Worm (Caenorhabditis elegans): ENCODE measurements around the gene ZK512.7.

- TF ChIP-seq unc-39 (tag; optimal IDR thresholded peaks at IDR 0.05) (no peak), nhr-237 (tag; optimal IDR thresholded peaks at IDR 0.05) (no peak), ztf-11 (tag; optimal IDR thresholded peaks at IDR 0.05) (no peak), mep-1 (tag; optimal IDR thresholded peaks at IDR 0.05) (no peak), lin-32 (GFP tag; optimal IDR thresholded peaks at IDR 0.05) (no peak), hlh-1 (tag; optimal IDR thresholded peaks at IDR 0.05) (no peak), elt-3 (tag; optimal IDR thresholded peaks at IDR 0.05) (no peak), elt-1 (tag; optimal IDR thresholded peaks at IDR 0.05; ENCODE audit: borderline replicate concordance, insufficient read depth) (no peak), unc-120 (tag; optimal IDR thresholded peaks at IDR 0.05; ENCODE audit: poor library complexity, severe bottlenecking) (no peak), unc-62 (GFP tag; optimal IDR thresholded peaks at IDR 0.05) (no peak), mls-2 (tag; optimal IDR thresholded peaks at IDR 0.05) (no peak), nhr-28 (tag; optimal IDR thresholded peaks at IDR 0.05) (no peak), snpc-4 (tag; optimal IDR thresholded peaks at IDR 0.05) (no peak), pha-4 (tag; optimal IDR thresholded peaks at IDR 0.05) (no peak)
These were observed 24.2 kb upstream of the ZK512.7 start, which contains the start of gene dgk-3 for ce11 chrIII:9162634-9163118.
